Worm (Caenorhabditis elegans) whole organism, L4 larva: ENCODE results near the gene npp-10.

Experiments
- F10B5.3 ChIP-seq: sonication (generic microtip); optimal IDR thresholded peaks from 2 replicates; lab custom pipeline; 2016; ENCODE audit warnings: mild to moderate bottlenecking, missing genetic modification characterization, missing compliant biosample characterization
- T20F7.1 ChIP-seq: fragments of 200-800 bp; sonication (Bioruptor generic); optimal IDR thresholded peaks from 2 replicates; lab custom pipeline; 2018; ENCODE audit warnings: mild to moderate bottlenecking, missing genetic modification characterization, missing compliant biosample characterization
- T26A8.4 ChIP-seq: fragments of 200-800 bp; sonication (Bioruptor generic); IDR thresholded peaks from 2 replicates; pipeline ENCODE4 v1.3.6; 2022; ENCODE audit warnings: missing genetic modification characterization, missing compliant biosample characterization
- ZK337.2 ChIP-seq: fragments of 200-800 bp; sonication (Bioruptor generic); IDR thresholded peaks from 2 replicates; pipeline ENCODE4 v1.3.6; 2022; ENCODE audit warnings: missing genetic modification reagents, missing genetic modification characterization, missing compliant biosample characterization
- ZK546.5 ChIP-seq, 2 experiments: sonication (generic microtip); optimal IDR thresholded peaks; 2 replicates each; lab custom pipeline; 2017; ENCODE audit warnings: missing biosample characterization in 2 of 2, missing genetic modification characterization in 2 of 2
- aly-2 ChIP-seq: sonication (generic microtip); optimal IDR thresholded peaks from 2 replicates; lab custom pipeline; 2018; ENCODE audit warnings: missing biosample characterization, missing genetic modification characterization
- ceh-32 ChIP-seq: sonication (generic microtip); optimal IDR thresholded peaks from 2 replicates; lab custom pipeline; 2016; ENCODE audit warnings: mild to moderate bottlenecking, missing genetic modification characterization, missing compliant biosample characterization; ENCODE audit not compliant: poor library complexity
- ceh-62 ChIP-seq: sonication (generic microtip); optimal IDR thresholded peaks from 2 replicates; lab custom pipeline; 2017; ENCODE audit warnings: missing biosample characterization, missing genetic modification characterization
- cey-2 ChIP-seq: sonication (generic microtip); optimal IDR thresholded peaks from 3 replicates; lab custom pipeline; 2017; ENCODE audit warnings: missing genetic modification characterization, mild to moderate bottlenecking, missing compliant biosample characterization, antibody characterized with exemption, borderline replicate concordance; ENCODE audit not compliant: insufficient read depth
- daf-16 ChIP-seq, 3 experiments: sonication (generic microtip); optimal IDR thresholded peaks; 2 replicates each; lab custom pipeline; 2016 to 2017; ENCODE audit warnings: missing genetic modification characterization in 3 of 3, missing genetic modification reagents in 3 of 3, mild to moderate bottlenecking in 2 of 3, missing compliant biosample characterization in 2 of 3, missing biosample characterization in 1 of 3, moderate library complexity in 1 of 3
- daf-19 ChIP-seq: fragments of 200-800 bp; sonication (Bioruptor generic); conservative IDR thresholded peaks from 2 replicates; pipeline ENCODE4 v1.3.6; 2022; ENCODE audit warnings: missing genetic modification characterization, missing compliant biosample characterization
- dmd-6 ChIP-seq: fragments of 200-800 bp; sonication (Bioruptor generic); IDR thresholded peaks from 2 replicates; pipeline ENCODE4 v1.3.6; 2022; ENCODE audit warnings: missing genetic modification reagents, missing genetic modification characterization, missing compliant biosample characterization
- dmd-8 ChIP-seq: fragments of 200-800 bp; sonication (Bioruptor generic); IDR thresholded peaks from 2 replicates; pipeline ENCODE4 v1.3.6; 2022; ENCODE audit warnings: missing genetic modification characterization, missing compliant biosample characterization
- duxl-1 ChIP-seq: sonication (generic microtip); optimal IDR thresholded peaks from 2 replicates; lab custom pipeline; 2016; ENCODE audit warnings: mild to moderate bottlenecking, missing genetic modification characterization, moderate library complexity, missing compliant biosample characterization; ENCODE audit not compliant: poor library complexity
- dve-1 ChIP-seq: sonication (generic microtip); optimal IDR thresholded peaks from 2 replicates; lab custom pipeline; 2017; ENCODE audit warnings: antibody characterized with exemption, mild to moderate bottlenecking, missing genetic modification characterization, missing compliant biosample characterization; ENCODE audit not compliant: insufficient read depth
- fkh-10 ChIP-seq: fragments of 150-350 bp; optimal IDR thresholded peaks from 2 replicates; lab custom pipeline; 2014; ENCODE audit warnings: missing biosample characterization, missing genetic modification reagents, missing genetic modification characterization
- fos-1 ChIP-seq: fragments of 150-350 bp; optimal IDR thresholded peaks from 2 replicates; lab custom pipeline; 2014; ENCODE audit warnings: missing biosample characterization, missing genetic modification characterization
- hif-1 ChIP-seq, 2 experiments: sonication (generic microtip); optimal IDR thresholded peaks; 2 replicates each; lab custom pipeline; 2016 to 2017; ENCODE audit warnings: missing compliant biosample characterization in 2 of 2, missing genetic modification characterization in 2 of 2, missing genetic modification reagents in 2 of 2, missing genotype in 2 of 2, mild to moderate bottlenecking in 1 of 2
- hlh-30 ChIP-seq: sonication (generic microtip); optimal IDR thresholded peaks from 2 replicates; lab custom pipeline; 2017; ENCODE audit warnings: antibody characterized with exemption, mild to moderate bottlenecking, missing genetic modification characterization, missing compliant biosample characterization; ENCODE audit not compliant: insufficient read depth
- lin-38 ChIP-seq: fragments of 200-800 bp; sonication (Bioruptor generic); IDR thresholded peaks from 2 replicates; pipeline ENCODE4 v1.3.6; 2022; ENCODE audit warnings: missing genetic modification reagents, missing genetic modification characterization, missing compliant biosample characterization
- mdl-1 ChIP-seq, 2 experiments: fragments of 150-350 bp in 1 of 2; sonication (generic microtip) in 1 of 2; optimal IDR thresholded peaks; 2 replicates each; lab custom pipeline; 2014 to 2017; ENCODE audit warnings: missing biosample characterization in 2 of 2, missing genetic modification characterization in 2 of 2
- mdt-29 ChIP-seq: fragments of 200-800 bp; sonication (Bioruptor generic); IDR thresholded peaks from 2 replicates; pipeline ENCODE4 v1.3.6; 2022; ENCODE audit warnings: missing genetic modification reagents, missing genetic modification characterization, missing compliant biosample characterization
- mep-1 ChIP-seq: fragments of 150-350 bp; sonication (generic microtip); optimal IDR thresholded peaks from 3 replicates; lab custom pipeline; 2014; ENCODE audit warnings: missing biosample characterization, missing genetic modification characterization
- mxl-2 ChIP-seq: fragments of 200-800 bp; sonication (Bioruptor generic); conservative IDR thresholded peaks from 2 replicates; pipeline ENCODE4 v1.3.6; 2022; ENCODE audit warnings: missing genetic modification reagents, missing genetic modification characterization, missing compliant biosample characterization
- nhr-10 ChIP-seq: fragments of 150-350 bp; optimal IDR thresholded peaks from 2 replicates; lab custom pipeline; 2014; ENCODE audit warnings: missing biosample characterization, missing genetic modification characterization
- nhr-11 ChIP-seq: fragments of 150-350 bp; optimal IDR thresholded peaks from 2 replicates; lab custom pipeline; 2014; ENCODE audit warnings: missing biosample characterization, missing genetic modification characterization
- nhr-237 ChIP-seq: sonication (generic microtip); optimal IDR thresholded peaks from 2 replicates; lab custom pipeline; 2017; ENCODE audit warnings: missing biosample characterization, missing genetic modification characterization
- nhr-28 ChIP-seq: fragments of 150-350 bp; optimal IDR thresholded peaks from 2 replicates; lab custom pipeline; 2014; ENCODE audit warnings: missing biosample characterization, missing genetic modification characterization
- nhr-42 ChIP-seq: fragments of 200-800 bp; sonication (Bioruptor generic); IDR thresholded peaks from 2 replicates; pipeline ENCODE4 v1.3.6; 2022; ENCODE audit warnings: missing genetic modification characterization, missing compliant biosample characterization
- nhr-48 ChIP-seq: sonication (generic microtip); optimal IDR thresholded peaks from 2 replicates; lab custom pipeline; 2016; ENCODE audit warnings: mild to moderate bottlenecking, missing genetic modification characterization, missing compliant biosample characterization
- nhr-76 ChIP-seq: fragments of 150-350 bp; optimal IDR thresholded peaks from 2 replicates; lab custom pipeline; 2014; ENCODE audit warnings: missing biosample characterization, missing genetic modification characterization
- pha-4 ChIP-seq, 2 experiments: fragments of 150-350 bp in 1 of 2; fragments of 200-800 bp in 1 of 2; sonication (Bioruptor generic) in 1 of 2; IDR thresholded peaks in 1 of 2; optimal IDR thresholded peaks in 1 of 2; 2 replicates each; pipeline versions ENCODE4 v1.3.6 to Lab custom; 2014 to 2022; ENCODE audit warnings: missing genetic modification characterization in 2 of 2, missing genetic modification reagents in 2 of 2, missing biosample characterization in 1 of 2, missing compliant biosample characterization in 1 of 2
- pqm-1 ChIP-seq: sonication (generic microtip); optimal IDR thresholded peaks from 2 replicates; lab custom pipeline; 2017; ENCODE audit warnings: missing biosample characterization, missing genetic modification characterization
- rbr-2 ChIP-seq: sonication (generic microtip); optimal IDR thresholded peaks from 2 replicates; lab custom pipeline; 2016; ENCODE audit warnings: missing genotype, missing genetic modification characterization, missing compliant biosample characterization
- spr-1 ChIP-seq: sonication (generic microtip); optimal IDR thresholded peaks from 2 replicates; lab custom pipeline; 2016; ENCODE audit warnings: mild to moderate bottlenecking, missing genetic modification characterization, missing compliant biosample characterization
- spr-3 ChIP-seq: fragments of 200-800 bp; sonication (Bioruptor generic); optimal IDR thresholded peaks from 2 replicates; lab custom pipeline; 2018; ENCODE audit warnings: mild to moderate bottlenecking, missing genetic modification characterization, missing compliant biosample characterization
- tag-97 ChIP-seq: fragments of 200-800 bp; sonication (Bioruptor generic); IDR thresholded peaks from 2 replicates; pipeline ENCODE4 v1.3.6; 2022; ENCODE audit warnings: missing genetic modification characterization, missing compliant biosample characterization
- tra-1 ChIP-seq: fragments of 200-800 bp; sonication (Bioruptor generic); IDR thresholded peaks from 2 replicates; pipeline ENCODE4 v1.3.6; 2022; ENCODE audit warnings: missing genetic modification reagents, missing genetic modification characterization, missing compliant biosample characterization
- unc-39 ChIP-seq: sonication (generic microtip); optimal IDR thresholded peaks from 2 replicates; lab custom pipeline; 2017; ENCODE audit warnings: missing biosample characterization, missing genetic modification characterization
- unc-62 ChIP-seq, 3 experiments: fragments of 150-350 bp in 1 of 3; sonication (generic microtip); optimal IDR thresholded peaks in 2 of 3; peaks in 1 of 3; 1 replicate in 1 of 3; 2 replicates in 2 of 3; lab custom pipeline; 2014 to 2017; ENCODE audit warnings: missing biosample characterization in 3 of 3, missing genetic modification characterization in 3 of 3, missing genetic modification reagents in 3 of 3, missing genotype in 1 of 3
- zfp-2 ChIP-seq: sonication (generic microtip); optimal IDR thresholded peaks from 2 replicates; lab custom pipeline; 2016; ENCODE audit warnings: mild to moderate bottlenecking, missing genetic modification characterization, missing compliant biosample characterization
- zfp-3 ChIP-seq: fragments of 200-800 bp; sonication (Bioruptor generic); conservative IDR thresholded peaks from 2 replicates; pipeline ENCODE4 v1.3.6; 2022; ENCODE audit warnings: missing genetic modification reagents, missing genetic modification characterization, missing compliant biosample characterization
- zip-2 ChIP-seq: fragments of 150-350 bp; optimal IDR thresholded peaks from 2 replicates; lab custom pipeline; 2014; ENCODE audit warnings: missing biosample characterization, missing genetic modification characterization

npp-10 gene

DNA sequence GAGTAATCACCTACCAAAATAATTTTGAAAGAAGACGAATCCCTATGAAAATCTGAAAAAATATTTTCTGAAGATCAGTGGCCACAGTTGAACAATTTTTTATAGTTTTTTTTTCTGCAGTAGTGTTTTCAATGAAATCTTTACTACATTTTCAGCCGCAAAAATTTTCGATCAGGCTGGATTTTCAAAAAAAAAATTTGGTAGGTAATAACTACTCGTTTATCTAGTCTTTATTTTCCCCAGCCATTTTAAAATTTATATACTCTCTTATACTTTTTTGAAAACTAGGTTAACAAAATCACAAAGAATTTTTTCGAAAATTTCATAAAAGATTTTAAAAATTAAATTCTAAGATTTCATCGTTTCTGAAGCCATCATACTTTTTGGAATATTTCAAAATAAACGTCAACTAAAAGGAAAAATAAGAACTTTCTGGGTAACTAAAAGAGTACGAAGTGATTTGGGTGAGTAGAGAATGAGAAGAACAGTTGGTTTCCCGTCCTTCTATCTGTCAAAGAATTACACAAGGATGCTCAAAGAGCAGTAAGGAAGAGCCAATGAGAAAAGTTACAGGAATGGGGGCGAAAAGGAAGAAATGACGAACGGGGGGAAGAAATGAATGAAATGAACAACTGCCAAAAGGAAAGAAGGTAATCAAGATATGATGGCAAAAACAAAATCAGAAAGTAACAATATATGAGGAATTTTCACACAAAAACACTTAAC lies 44.2 kb downstream of the npp-10 start, which contains the start of gene mlp-1:
TSS of gene mlp-1 (minus strand) at position 51 of the 726 bp plus-strand sequence.
- TF ChIP-seq dmd-6, result no peak
- TF ChIP-seq nhr-237 (tag; lab: Kevin White, UChicago), result no peak
- TF ChIP-seq nhr-48 (tag; lab: Kevin White, UChicago), result no peak
- no peak for TF ChIP-seq fkh-10 (GFP tag; lab: Kevin White, UChicago)
- no peak for TF ChIP-seq lin-38 (GFP tag; lab: Robert Waterston, UW)
- no peak for TF ChIP-seq nhr-11 (tag; lab: Kevin White, UChicago)

DNA sequence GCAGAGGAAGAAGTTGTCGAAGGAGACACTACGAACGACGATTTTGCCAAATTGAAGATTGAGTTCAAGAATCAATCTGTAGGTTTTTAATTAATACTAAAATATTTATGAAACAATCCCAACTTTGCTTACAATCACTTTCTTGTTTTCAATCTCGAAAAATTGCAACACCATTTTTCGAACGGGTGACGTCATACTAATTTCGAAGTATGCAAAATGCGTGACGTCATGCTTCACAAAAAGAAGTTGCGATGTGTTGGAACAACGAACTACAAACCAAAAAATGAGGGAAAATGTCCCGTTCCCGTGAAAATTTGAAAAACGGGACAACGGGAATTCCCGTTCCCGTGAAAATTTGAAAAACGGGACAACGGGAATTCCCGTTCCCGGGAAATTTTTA lies 51.7 kb downstream of the npp-10 start:
- TF ChIP-seq nhr-237 (tag; lab: Kevin White, UChicago), result no peak
- no peak for TF ChIP-seq aly-2

DNA sequence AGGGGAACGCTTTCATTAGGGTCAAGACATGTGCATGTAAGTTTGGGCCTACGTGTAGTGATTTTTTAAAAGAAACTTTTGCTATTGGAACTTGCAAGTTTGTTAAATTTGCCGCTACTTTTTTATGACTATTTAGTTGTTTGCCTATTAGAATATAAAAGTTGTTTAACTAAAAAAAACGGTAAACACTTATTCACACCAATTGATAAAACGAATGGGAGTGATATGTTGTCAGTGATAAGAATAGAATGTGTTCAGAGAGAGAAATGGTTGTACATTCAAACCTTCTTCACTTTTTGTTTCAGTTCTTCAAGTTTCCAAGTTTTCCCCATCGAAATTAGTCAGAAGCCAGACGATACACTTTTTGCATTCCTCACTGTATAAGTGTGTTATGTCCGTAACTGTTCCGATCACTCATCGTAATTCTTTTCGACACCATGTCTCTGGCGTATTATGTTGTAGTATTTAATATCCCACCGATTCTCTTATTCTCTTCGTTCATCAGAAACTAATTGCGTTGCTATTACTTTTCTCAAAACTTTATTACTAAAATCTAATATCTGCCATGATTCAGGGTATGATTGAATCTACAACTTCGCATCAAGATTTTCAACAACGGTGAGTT lies 53.4 kb downstream of the npp-10 start, which contains the start of gene dct-6:
TSS of gene dct-6 (plus strand) at position 575 of the 625 bp plus-strand sequence.
- TF ChIP-seq ceh-32 (tag; lab: Kevin White, UChicago) (no peak), nhr-11 (tag; lab: Kevin White, UChicago) (no peak), mdl-1 (tag; optimal IDR thresholded peaks at IDR 0.05; lab: Kevin White, UChicago) (no peak), unc-39 (tag; lab: Kevin White, UChicago) (no peak), zip-2 (tag; lab: Kevin White, UChicago) (no peak), T20F7.1 (no peak), hlh-30 (no peak), mxl-2 (GFP tag; lab: Robert Waterston, UW) (no peak), T26A8.4 (GFP tag; lab: Robert Waterston, UW) (no peak), nhr-76 (no peak), nhr-48 (tag; lab: Kevin White, UChicago) (no peak), mdt-29 (no peak), mep-1 (tag; lab: Kevin White, UChicago) (no peak), daf-19 (GFP tag; lab: Robert Waterston, UW) (no peak), hif-1 (tag; optimal IDR thresholded peaks at IDR 0.05; lab: Kevin White, UChicago) (no peak), fos-1 (tag; lab: Kevin White, UChicago) (no peak), ceh-62 (tag; lab: Kevin White, UChicago) (no peak), dmd-8 (no peak), ZK546.5 (tag; optimal IDR thresholded peaks at IDR 0.05; lab: Kevin White, UChicago) (no peak), pqm-1 (tag; lab: Kevin White, UChicago) (peak; percentile 79), dmd-6 (peak; percentile 23; the same call in 1 of the 2 replicates), daf-16 (GFP tag; optimal IDR thresholded peaks at IDR 0.05; lab: Kevin White, UChicago) (no peak), daf-16 (tag; optimal IDR thresholded peaks at IDR 0.05; lab: Kevin White, UChicago) (peak; percentile 96), rbr-2 (tag; lab: Kevin White, UChicago) (no peak), nhr-28 (tag; lab: Kevin White, UChicago) (peak; percentile 61), F10B5.3 (tag; lab: Kevin White, UChicago) (no peak), spr-3 (GFP tag; lab: Kevin White, UChicago) (no peak), cey-2 (tag; lab: Kevin White, UChicago) (no peak), ZK337.2 (GFP tag; lab: Robert Waterston, UW) (no peak), duxl-1 (tag; lab: Kevin White, UChicago) (no peak), tag-97 (no peak), nhr-10 (no peak), zfp-3 (GFP tag; lab: Robert Waterston, UW) (no peak), dve-1 (tag; lab: Kevin White, UChicago) (peak; percentile 4), nhr-42 (GFP tag; lab: Robert Waterston, UW) (no peak), unc-62 (GFP tag; optimal IDR thresholded peaks at IDR 0.05 in 1 of 2; lab: Kevin White, UChicago) (peak in 1 of 2 experiments; percentile 51), unc-62 (tag; optimal IDR thresholded peaks at IDR 0.05; lab: Kevin White, UChicago) (no peak), spr-1 (tag; lab: Kevin White, UChicago) (no peak), zfp-2 (no peak), tra-1 (no peak), pha-4 (GFP tag; IDR thresholded peaks at IDR 0.05; lab: Robert Waterston, UW) (no peak), pha-4 (tag; optimal IDR thresholded peaks at IDR 0.05; lab: Kevin White, UChicago) (no peak)
